Worm (Caenorhabditis elegans) whole organism, early embryonic: Measurements from ENCODE around the gene sut-2.

Experiments used
- aly-1 ChIP-seq: sonication (generic microtip); optimal IDR thresholded peaks from 2 replicates; lab custom pipeline; 2016; ENCODE audit warnings: missing genetic modification characterization, missing compliant biosample characterization
- ama-1 ChIP-seq: fragments of 150-350 bp; optimal IDR thresholded peaks from 2 replicates; lab custom pipeline; 2014
- hmbx-1 ChIP-seq: sonication (generic microtip); optimal IDR thresholded peaks from 2 replicates; lab custom pipeline; 2016; ENCODE audit warnings: mild to moderate bottlenecking, missing genetic modification characterization, missing compliant biosample characterization

- TF ChIP-seq ama-1 (lab: Kevin White, UChicago) (no peak), hmbx-1 (tag; lab: Kevin White, UChicago) (no peak), aly-1 (no peak)
Measured at ce11 chrV:4512733-4513132, 57.1 kb downstream of the sut-2 start, which contains the start of gene T28F12.1.
